Worm (Caenorhabditis elegans): ENCODE results near the gene fbxb-95.

Gene fbxb-95

ce11 chrII:1889071-1889470 is 34.9 kb downstream of the fbxb-95 start, which contains the start of gene math-8:
math-8 (minus strand) TSS chrII:1889171.
- TF ChIP-seq zip-11 (GFP tag; IDR thresholded peaks at IDR 0.05), result no peak
- no peak for TF ChIP-seq nhr-28 (tag; optimal IDR thresholded peaks at IDR 0.05)
- no peak for TF ChIP-seq fkh-10 (GFP tag; optimal IDR thresholded peaks at IDR 0.05)
- TF ChIP-seq aly-2 (tag; optimal IDR thresholded peaks at IDR 0.05), result no peak
- no peak for TF ChIP-seq vab-7 (GFP tag; IDR thresholded peaks at IDR 0.05)
- TF ChIP-seq php-3 (GFP tag; IDR thresholded peaks at IDR 0.05), result no peak
- no peak for TF ChIP-seq nhr-11 (tag; optimal IDR thresholded peaks at IDR 0.05)

- no peak for TF ChIP-seq mxl-2 (GFP tag; conservative IDR thresholded peaks at IDR 0.05)
- no peak for TF ChIP-seq ZK337.2 (GFP tag; IDR thresholded peaks at IDR 0.05)
- no peak for TF ChIP-seq nhr-10 (tag; optimal IDR thresholded peaks at IDR 0.05)
- no peak for TF ChIP-seq ces-1 (GFP tag; optimal IDR thresholded peaks at IDR 0.05)
- no peak for TF ChIP-seq ceh-20 (GFP tag; IDR thresholded peaks at IDR 0.05)
- no peak for TF ChIP-seq daf-12 (tag; optimal IDR thresholded peaks at IDR 0.05)
- TF ChIP-seq gei-8 (GFP tag; optimal IDR thresholded peaks at IDR 0.05), result no peak
- no peak for TF ChIP-seq mep-1 (tag; optimal IDR thresholded peaks at IDR 0.05)
- no peak for TF ChIP-seq attf-4 (tag; optimal IDR thresholded peaks at IDR 0.05)
- no peak for TF ChIP-seq lin-39 (tag; optimal IDR thresholded peaks at IDR 0.05)
Observed at ce11 chrII:1890682-1891081, 36.5 kb downstream of the fbxb-95 start, which contains the start of gene math-9. math-9 (minus strand) TSS chrII:1890782.

- TF ChIP-seq F49E8.2 (tag; optimal IDR thresholded peaks at IDR 0.05; ENCODE audit: borderline replicate concordance) (no peak), duxl-1 (tag; optimal IDR thresholded peaks at IDR 0.05; ENCODE audit: poor library complexity) (no peak), set-16 (GFP tag; IDR thresholded peaks at IDR 0.05) (no peak), F37D6.2 (tag; optimal IDR thresholded peaks at IDR 0.05) (no peak), zfp-3 (GFP tag; conservative IDR thresholded peaks at IDR 0.05) (no peak), nhr-237 (tag; optimal IDR thresholded peaks at IDR 0.05) (no peak), nhr-48 (tag; optimal IDR thresholded peaks at IDR 0.05) (no peak), ces-1 (GFP tag; optimal IDR thresholded peaks at IDR 0.05) (no peak), ceh-20 (GFP tag; IDR thresholded peaks at IDR 0.05) (no peak), ceh-62 (tag; optimal IDR thresholded peaks at IDR 0.05) (no peak), mep-1 (tag; optimal IDR thresholded peaks at IDR 0.05) (no peak), snpc-4 (tag; optimal IDR thresholded peaks at IDR 0.05) (no peak), sdz-12 (GFP tag; optimal IDR thresholded peaks at IDR 0.05) (no peak)
Observed at ce11 chrII:1893912-1894311, 39.7 kb downstream of the fbxb-95 start, which contains the start of gene C16C4.1. C16C4.1 (plus strand) TSS chrII:1894212.

ce11 chrII:1895278-1895677 is 41.1 kb downstream of the fbxb-95 start, which contains the start of gene C46F9.5:
C46F9.5 (plus strand) TSS chrII:1895578.
- TF ChIP-seq lin-13 (GFP tag; optimal IDR thresholded peaks at IDR 0.05) (no peak), daf-8 (GFP tag; IDR thresholded peaks at IDR 0.05) (no peak), nhr-48 (tag; optimal IDR thresholded peaks at IDR 0.05) (no peak), lin-15B (tag; optimal IDR thresholded peaks at IDR 0.05) (no peak), nhr-237 (tag; optimal IDR thresholded peaks at IDR 0.05) (no peak), saeg-2 (GFP tag; IDR thresholded peaks at IDR 0.05) (no peak), ces-1 (GFP tag; optimal IDR thresholded peaks at IDR 0.05) (no peak), lim-7 (GFP tag; IDR thresholded peaks at IDR 0.05) (no peak), spr-3 (GFP tag; optimal IDR thresholded peaks at IDR 0.05) (no peak), dmd-6 (GFP tag; IDR thresholded peaks at IDR 0.05) (no peak), mdl-1 (tag; optimal IDR thresholded peaks at IDR 0.05) (no peak), pha-4 (GFP tag; IDR thresholded peaks at IDR 0.05) (no peak), pha-4 (tag; optimal IDR thresholded peaks at IDR 0.05) (no peak), dpl-1 (GFP tag; optimal IDR thresholded peaks at IDR 0.05) (no peak), ztf-11 (tag; optimal IDR thresholded peaks at IDR 0.05) (no peak), jun-1 (tag; optimal IDR thresholded peaks at IDR 0.05) (no peak), Y105C5A.15 (GFP tag; IDR thresholded peaks at IDR 0.05) (no peak), mes-2 (tag; optimal IDR thresholded peaks at IDR 0.05; ENCODE audit: poor library complexity, severe bottlenecking) (no peak), unc-130 (GFP tag; optimal IDR thresholded peaks at IDR 0.05) (no peak), tag-97 (GFP tag; IDR thresholded peaks at IDR 0.05) (no peak), lsy-2 (tag; optimal IDR thresholded peaks at IDR 0.05) (no peak)

All from whole organism, L4 larva.